Worm (Caenorhabditis elegans) whole organism, L4/young adult: ENCODE data around the gene clec-8.

Experiments used
- W03F9.2 ChIP-seq: fragments of 150-350 bp; optimal IDR thresholded peaks from 2 replicates; lab custom pipeline; 2014; ENCODE audit warnings: missing biosample characterization, missing genetic modification characterization
- dao-5 ChIP-seq: sonication (generic microtip); optimal IDR thresholded peaks from 2 replicates; lab custom pipeline; 2016; ENCODE audit warnings: missing genotype, missing genetic modification characterization, moderate library complexity, missing compliant biosample characterization
- him-1 ChIP-seq: sonication (generic microtip); optimal IDR thresholded peaks from 2 replicates; lab custom pipeline; 2016; ENCODE audit warnings: missing genotype, missing genetic modification reagents, missing genetic modification characterization, missing compliant biosample characterization

The clec-8 gene

DNA sequence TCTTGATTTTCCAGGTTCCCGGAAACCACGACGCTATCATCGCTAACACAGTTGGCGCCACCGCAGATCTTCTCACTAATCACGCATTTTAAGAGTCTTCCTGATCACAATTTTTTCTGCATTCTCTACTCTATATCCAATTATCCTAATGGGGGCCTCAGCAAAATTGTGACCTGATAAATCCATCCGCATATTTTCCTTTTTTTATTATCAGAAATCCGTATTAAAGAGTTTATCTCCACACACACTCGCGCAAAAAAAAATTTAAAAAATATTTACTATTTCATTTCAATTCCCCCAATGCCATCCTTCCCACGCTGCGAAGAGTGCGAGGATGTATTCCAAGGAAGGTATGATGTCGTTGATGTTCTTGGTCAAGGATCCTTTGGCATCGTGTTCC is 29.0 kb upstream of the clec-8 start, which contains the start of gene Y38E10A.8:
TSS of gene Y38E10A.8 (plus strand) at position 301 of the 400 bp plus-strand sequence.
- TF ChIP-seq W03F9.2: no peak
- no peak for TF ChIP-seq dao-5
- TF ChIP-seq him-1: no peak

DNA sequence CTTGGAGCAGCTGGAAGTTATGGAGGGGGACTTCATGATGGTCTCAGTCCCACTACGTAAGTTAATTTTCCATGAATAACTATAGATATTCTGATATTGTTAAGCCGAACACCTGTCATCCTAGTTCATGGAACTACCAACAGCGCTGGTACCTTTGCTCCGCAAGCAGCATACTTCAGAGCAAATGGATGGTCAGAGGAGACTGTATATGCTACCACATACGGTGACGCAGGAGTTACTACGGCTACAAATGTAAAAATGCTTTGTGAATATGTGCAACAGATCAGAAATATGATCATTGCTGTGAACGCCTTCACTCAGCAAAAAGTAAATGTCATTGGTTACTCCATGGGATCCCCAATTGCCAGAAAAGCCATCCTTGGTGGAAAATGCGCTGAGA is 28.2 kb upstream of the clec-8 start:
- TF ChIP-seq W03F9.2: no peak
- no peak for TF ChIP-seq dao-5
- TF ChIP-seq him-1: no peak

DNA sequence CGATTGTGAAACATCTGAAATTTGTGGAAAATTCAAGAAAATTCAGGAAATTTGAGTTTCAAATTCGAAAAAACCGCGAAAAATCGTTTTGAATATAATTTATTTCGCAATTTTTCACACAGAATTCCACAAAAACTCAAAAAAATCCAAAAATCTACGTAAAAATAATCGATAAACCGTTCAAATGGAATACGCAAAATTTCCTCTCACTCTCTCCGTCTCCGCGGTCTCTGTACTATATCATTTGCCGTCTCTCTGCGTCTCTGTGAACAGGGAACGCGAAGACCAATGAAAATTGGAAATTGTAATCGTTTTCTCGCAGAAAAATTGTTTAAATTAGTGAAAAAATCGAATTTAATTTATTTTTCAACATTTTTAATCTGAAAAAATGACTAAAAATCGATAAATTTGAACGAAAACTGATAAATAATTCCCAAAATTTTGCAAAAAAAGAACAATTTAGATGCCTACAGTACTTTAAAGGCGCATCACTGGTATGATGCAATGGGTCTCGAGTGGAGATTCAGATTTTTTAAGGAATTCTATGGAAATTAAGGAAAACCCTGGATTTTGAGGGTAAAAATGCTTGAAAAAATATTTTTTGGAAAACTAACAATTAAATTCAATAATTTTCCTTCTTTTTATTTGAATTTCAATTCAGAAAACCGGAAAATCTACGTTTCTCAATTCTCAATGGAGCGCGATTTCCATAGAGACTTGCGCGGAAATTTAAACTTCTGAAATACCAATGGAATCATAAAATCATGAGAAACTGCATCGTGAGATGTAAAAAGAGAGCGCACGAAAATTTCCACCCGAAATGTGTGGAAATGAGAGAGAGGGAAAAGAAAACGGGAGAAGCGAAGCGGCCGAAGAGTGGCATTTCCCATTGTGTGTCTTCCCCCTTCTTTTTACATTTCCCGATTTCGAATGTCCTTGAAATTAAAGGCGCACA is 26.1 kb upstream of the clec-8 start, which contains the start of the genes ceh-100 and lips-15:
TSS of gene ceh-100 (minus strand) at position 14 of the 955 bp plus-strand sequence.
TSS of gene lips-15 (plus strand) at position 720 of the 955 bp plus-strand sequence.
- no peak for TF ChIP-seq dao-5

ce11 chrII:12580952-12581351 is 3.1 kb upstream of the clec-8 start, which contains the start of gene clec-4:
TSS of gene clec-4 (minus strand) at chrII:12581113.
- no peak for TF ChIP-seq dao-5
- no peak for TF ChIP-seq W03F9.2
- TF ChIP-seq him-1: no peak

ce11 chrII:12574668-12575067 is 3.2 kb downstream of the clec-8 start, which contains the start of gene Y38E10A.3:
TSS of gene Y38E10A.3 (minus strand) at chrII:12574768.
- TF ChIP-seq dao-5 (no peak), him-1 (no peak), W03F9.2 (no peak)

DNA sequence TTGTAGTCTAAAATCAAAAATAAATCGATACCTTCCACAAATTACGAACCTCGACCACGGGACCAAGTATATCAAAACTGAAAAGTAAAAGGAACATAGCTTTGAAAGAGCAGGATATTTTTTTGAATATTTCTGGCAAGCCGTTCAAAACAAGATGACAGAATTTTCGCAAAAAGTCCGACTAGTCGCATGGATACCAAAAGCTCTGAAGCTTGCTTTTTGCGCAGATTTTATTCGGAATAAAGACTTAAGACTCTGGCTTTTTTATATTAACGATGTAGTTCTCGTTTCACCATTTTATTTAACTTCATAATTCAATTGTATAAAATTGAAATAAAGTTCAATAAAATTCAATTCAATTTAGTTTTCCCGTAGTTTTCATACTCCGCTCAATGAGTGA is 4.3 kb downstream of the clec-8 start, which contains the start of gene Y38E10A.2:
TSS of gene Y38E10A.2 (minus strand) at position 101 of the 400 bp plus-strand sequence.
- TF ChIP-seq W03F9.2: no peak
- TF ChIP-seq dao-5: no peak
- TF ChIP-seq him-1: no peak

DNA sequence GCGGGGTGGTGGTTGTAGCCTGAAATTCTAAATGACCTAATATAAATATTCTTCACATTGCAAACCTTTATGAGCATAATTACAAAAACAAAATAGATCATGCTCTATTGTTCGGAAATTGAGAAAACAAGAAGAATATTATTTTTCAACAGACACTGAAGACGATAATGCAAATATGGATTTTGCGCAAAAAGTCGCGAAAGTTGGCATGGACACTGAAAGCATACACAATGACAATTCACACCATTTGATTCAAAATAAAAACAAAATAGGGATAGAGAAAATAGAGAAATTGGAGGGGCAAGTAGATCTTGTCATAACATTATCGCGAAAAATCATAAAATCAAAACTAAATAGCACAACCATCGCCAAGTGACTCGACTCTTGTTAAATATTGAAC is 5.1 kb downstream of the clec-8 start, which contains the start of gene Y38E10A.35:
TSS of gene Y38E10A.35 (minus strand) at position 101 of the 400 bp plus-strand sequence.
- TF ChIP-seq dao-5: no peak
- TF ChIP-seq W03F9.2: no peak
- no peak for TF ChIP-seq him-1

ce11 chrII:12570523-12570922 is 7.3 kb downstream of the clec-8 start, which contains the start of gene Y38E10A.1:
TSS of gene Y38E10A.1 (minus strand) at chrII:12570623.
- TF ChIP-seq W03F9.2 (no peak), dao-5 (no peak), him-1 (no peak)

DNA sequence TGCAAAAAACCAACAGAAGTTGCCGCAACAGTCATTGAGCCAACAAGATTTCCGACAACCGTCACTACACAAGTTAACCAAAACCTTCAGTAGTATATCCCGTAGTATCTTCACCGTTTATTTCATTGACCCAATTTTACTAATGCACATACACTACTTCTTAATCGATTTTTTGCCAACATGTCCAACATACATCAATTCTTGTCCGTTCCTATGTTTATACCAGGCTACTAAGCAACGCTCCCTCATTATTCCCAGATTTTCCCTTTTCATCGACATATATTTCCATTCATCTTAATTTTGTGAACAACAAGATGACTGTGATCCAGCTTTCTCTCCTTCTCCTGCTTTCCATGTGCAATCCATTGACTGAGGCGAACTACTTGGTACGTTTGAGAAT is 12.0 kb downstream of the clec-8 start, which contains the start of gene F49C5.7:
TSS of gene F49C5.7 (plus strand) at position 301 of the 400 bp plus-strand sequence.
- TF ChIP-seq dao-5: no peak
- TF ChIP-seq him-1: no peak
- no peak for TF ChIP-seq W03F9.2

- TF ChIP-seq dao-5: no peak
- no peak for TF ChIP-seq W03F9.2
- no peak for TF ChIP-seq him-1
Observed at ce11 chrII:12560210-12560609, 17.7 kb downstream of the clec-8 start, which contains the start of gene F49C5.12. TSS of gene F49C5.12 (minus strand) at chrII:12560310.

DNA sequence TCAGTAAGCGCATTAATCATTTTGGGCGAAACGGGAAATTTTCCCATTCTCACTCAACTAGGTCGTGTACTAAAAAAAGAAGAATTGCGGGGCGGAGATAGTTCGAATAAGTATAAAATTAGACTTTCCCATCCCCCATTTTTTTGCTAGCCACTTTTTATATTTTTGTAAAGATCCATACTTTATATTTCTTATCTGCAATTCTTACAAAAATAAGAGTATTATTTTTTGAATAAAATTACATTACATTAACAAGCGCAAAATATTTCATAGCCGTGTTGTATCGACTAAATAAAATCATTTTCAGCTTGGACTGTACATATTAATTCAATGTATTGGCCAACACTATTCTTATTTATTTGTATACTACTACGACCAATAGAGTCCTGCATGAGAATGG is 22.3 kb downstream of the clec-8 start, which contains the start of gene F49C5.11:
TSS of gene F49C5.11 (plus strand) at position 301 of the 400 bp plus-strand sequence.
- TF ChIP-seq W03F9.2: no peak
- no peak for TF ChIP-seq dao-5
- no peak for TF ChIP-seq him-1

ce11 chrII:12550940-12551339 is 26.9 kb downstream of the clec-8 start:
- TF ChIP-seq W03F9.2: no peak
- TF ChIP-seq him-1: no peak
- no peak for TF ChIP-seq dao-5

DNA sequence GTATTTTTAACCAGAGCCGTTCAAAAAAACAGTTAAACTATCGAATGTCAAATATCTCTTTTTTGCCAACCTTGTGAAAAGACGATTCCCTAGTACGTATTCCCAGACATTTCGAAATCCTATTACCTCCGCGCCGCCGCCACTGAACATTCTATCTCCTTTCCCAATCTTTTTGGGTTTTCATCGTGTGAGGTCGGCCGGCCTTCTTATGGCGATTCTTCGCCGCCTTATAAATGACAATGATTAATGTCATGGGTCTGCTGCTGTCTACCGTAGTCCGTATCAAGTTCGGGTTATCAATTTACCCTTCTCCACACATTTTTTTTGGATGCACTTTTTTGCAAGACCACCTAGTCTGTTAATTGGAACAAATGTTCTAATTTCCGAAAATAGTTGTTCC is 28.2 kb downstream of the clec-8 start:
- no peak for TF ChIP-seq dao-5

ce11 chrII:12547547-12547946 is 30.3 kb downstream of the clec-8 start, which contains the start of gene F49C5.16:
TSS of gene F49C5.16 (plus strand) at chrII:12547847.
- no peak for TF ChIP-seq W03F9.2
- TF ChIP-seq him-1: no peak
- TF ChIP-seq dao-5: no peak

DNA sequence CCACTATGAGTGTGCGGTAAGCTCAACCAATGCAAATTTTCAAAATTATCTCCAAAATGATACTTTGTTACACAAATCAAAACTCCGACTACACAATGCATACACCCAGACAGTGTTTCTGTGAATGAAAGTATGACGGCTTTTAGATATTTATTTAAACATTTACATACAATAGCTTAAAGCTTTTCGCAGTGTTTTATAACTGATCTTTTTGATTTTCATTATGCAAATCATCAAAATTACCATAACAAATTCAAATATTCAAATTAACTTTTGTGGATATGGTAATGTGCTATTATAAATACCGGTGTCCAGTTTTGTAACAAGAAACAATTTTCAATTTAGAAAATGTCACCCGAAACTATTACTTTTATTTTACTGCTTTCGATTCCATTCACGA is 31.4 kb downstream of the clec-8 start, which contains the start of the genes F49C5.5 and F49C5.10:
TSS of gene F49C5.5 (minus strand) at position 101 of the 400 bp plus-strand sequence.
TSS of gene F49C5.10 (plus strand) at position 344 of the 400 bp plus-strand sequence.
- TF ChIP-seq him-1: no peak
- TF ChIP-seq W03F9.2: no peak
- TF ChIP-seq dao-5: no peak
